Worm (Caenorhabditis elegans) whole organism, young adult: ENCODE data around the gene ZK177.9.

Source experiments
- B0261.1 ChIP-seq: sonication (generic microtip); optimal IDR thresholded peaks from 2 replicates; lab custom pipeline; 2016; ENCODE audit warnings: mild to moderate bottlenecking, missing genetic modification characterization, moderate library complexity, missing compliant biosample characterization
- C06A6.2 ChIP-seq: fragments of 200-800 bp; sonication (Bioruptor generic); conservative IDR thresholded peaks from 2 replicates; pipeline ENCODE4 v1.3.6; 2022; ENCODE audit warnings: missing genetic modification characterization, missing compliant biosample characterization
- K12H6.12 ChIP-seq: fragments of 200-800 bp; sonication (Bioruptor generic); optimal IDR thresholded peaks from 2 replicates; lab custom pipeline; 2018; ENCODE audit warnings: mild to moderate bottlenecking, missing genetic modification characterization, missing compliant biosample characterization
- Y56A3A.18 ChIP-seq: fragments of 200-800 bp; sonication (Bioruptor generic); IDR thresholded peaks from 2 replicates; pipeline ENCODE4 v1.3.6; 2022; ENCODE audit warnings: missing genetic modification reagents, missing genetic modification characterization, missing compliant biosample characterization
- ceh-58 ChIP-seq: fragments of 200-800 bp; sonication (Bioruptor generic); IDR thresholded peaks from 2 replicates; pipeline ENCODE4 v1.3.6; 2022; ENCODE audit warnings: missing genetic modification characterization, missing compliant biosample characterization
- ceh-91 ChIP-seq: fragments of 200-800 bp; sonication (Bioruptor generic); IDR thresholded peaks from 2 replicates; pipeline ENCODE4 v1.3.6; 2022; ENCODE audit warnings: missing genetic modification reagents, missing genetic modification characterization, missing compliant biosample characterization
- hmg-1.2 ChIP-seq: fragments of 200-800 bp; sonication (Bioruptor generic); IDR thresholded peaks from 2 replicates; pipeline ENCODE4 v1.3.6; 2022; ENCODE audit warnings: missing genetic modification reagents, missing genetic modification characterization, missing compliant biosample characterization
- hmg-20 ChIP-seq: fragments of 200-800 bp; sonication (Bioruptor generic); IDR thresholded peaks from 2 replicates; pipeline ENCODE4 v1.3.6; 2022; ENCODE audit warnings: missing genetic modification reagents, missing genetic modification characterization, missing compliant biosample characterization
- hsf-1 ChIP-seq: fragments of 200-800 bp; sonication (Bioruptor generic); IDR thresholded peaks from 2 replicates; pipeline ENCODE4 v1.3.6; 2022; ENCODE audit warnings: missing genetic modification reagents, missing genetic modification characterization, missing compliant biosample characterization
- lin-54 ChIP-seq: fragments of 200-800 bp; sonication (Bioruptor generic); optimal IDR thresholded peaks from 2 replicates; lab custom pipeline; 2018; ENCODE audit warnings: mild to moderate bottlenecking, missing genetic modification characterization, missing compliant biosample characterization
- lir-1 ChIP-seq: fragments of 200-800 bp; sonication (Bioruptor generic); conservative IDR thresholded peaks from 2 replicates; pipeline ENCODE4 v1.3.6; 2022; ENCODE audit warnings: missing genetic modification reagents, missing genetic modification characterization, missing compliant biosample characterization
- mes-4 ChIP-seq: sonication (generic microtip); optimal IDR thresholded peaks from 2 replicates; lab custom pipeline; 2016; ENCODE audit warnings: missing genotype, missing genetic modification characterization, missing compliant biosample characterization
- nhr-120 ChIP-seq: fragments of 200-800 bp; sonication (Bioruptor generic); IDR thresholded peaks from 2 replicates; pipeline ENCODE4 v1.3.6; 2022; ENCODE audit warnings: missing genetic modification characterization, missing compliant biosample characterization
- nhr-27 ChIP-seq: fragments of 200-800 bp; sonication (Bioruptor generic); optimal IDR thresholded peaks from 2 replicates; lab custom pipeline; 2018; ENCODE audit warnings: mild to moderate bottlenecking, missing genetic modification characterization, moderate library complexity, missing compliant biosample characterization
- rec-8 ChIP-seq, 2 experiments: sonication (generic microtip); optimal IDR thresholded peaks; 2 replicates each; lab custom pipeline; 2016; ENCODE audit warnings: mild to moderate bottlenecking in 2 of 2, missing genetic modification characterization in 2 of 2, missing genetic modification reagents in 2 of 2, missing genotype in 2 of 2, missing biosample characterization in 1 of 2, missing compliant biosample characterization in 1 of 2, moderate library complexity in 1 of 2
- repo-1 ChIP-seq: sonication (generic microtip); optimal IDR thresholded peaks from 2 replicates; lab custom pipeline; 2017; ENCODE audit warnings: mild to moderate bottlenecking, missing genetic modification characterization, missing compliant biosample characterization
- ztf-3 ChIP-seq: fragments of 200-800 bp; sonication (Bioruptor generic); optimal IDR thresholded peaks from 2 replicates; lab custom pipeline; 2018; ENCODE audit warnings: mild to moderate bottlenecking, missing genetic modification characterization, missing compliant biosample characterization

Gene ZK177.9

ce11 chrII:5473946-5474423 lies 43.6 kb downstream of the ZK177.9 start, which contains the start of gene mrps-16 (continued):
- no peak for TF ChIP-seq repo-1 (tag; lab: Kevin White, UChicago)
- TF ChIP-seq hmg-1.2 (GFP tag; lab: Robert Waterston, UW): peak; percentile 31; the same call in 1 of the 2 replicates
- TF ChIP-seq B0261.1: no peak
- no peak for TF ChIP-seq Y56A3A.18
- TF ChIP-seq ceh-58 (GFP tag; lab: Robert Waterston, UW): no peak
- TF ChIP-seq C06A6.2 (GFP tag; lab: Robert Waterston, UW): no peak
- TF ChIP-seq ztf-3 (GFP tag; lab: Kevin White, UChicago): no peak
- no peak for TF ChIP-seq hmg-20 (GFP tag; lab: Robert Waterston, UW)
- TF ChIP-seq ceh-91 (GFP tag; lab: Robert Waterston, UW): 0 out of 2 replicates have a peak, but pooled peaks have one; percentile 17
- no peak for TF ChIP-seq K12H6.12 (tag; lab: Kevin White, UChicago)
- TF ChIP-seq rec-8 (tag; optimal IDR thresholded peaks at IDR 0.05; lab: Kevin White, UChicago): no peak
- no peak for TF ChIP-seq lir-1 (GFP tag; lab: Robert Waterston, UW)
- TF ChIP-seq mes-4 (tag; lab: Kevin White, UChicago): no peak
- no peak for TF ChIP-seq nhr-120 (GFP tag; lab: Robert Waterston, UW)
- no peak for TF ChIP-seq nhr-27 (tag; lab: Kevin White, UChicago)
- no peak for TF ChIP-seq hsf-1 (GFP tag; lab: Robert Waterston, UW)
- peak; percentile 87 for TF ChIP-seq lin-54
